Worm (Caenorhabditis elegans): ENCODE data around the gene Y45F10B.12.

DNA sequence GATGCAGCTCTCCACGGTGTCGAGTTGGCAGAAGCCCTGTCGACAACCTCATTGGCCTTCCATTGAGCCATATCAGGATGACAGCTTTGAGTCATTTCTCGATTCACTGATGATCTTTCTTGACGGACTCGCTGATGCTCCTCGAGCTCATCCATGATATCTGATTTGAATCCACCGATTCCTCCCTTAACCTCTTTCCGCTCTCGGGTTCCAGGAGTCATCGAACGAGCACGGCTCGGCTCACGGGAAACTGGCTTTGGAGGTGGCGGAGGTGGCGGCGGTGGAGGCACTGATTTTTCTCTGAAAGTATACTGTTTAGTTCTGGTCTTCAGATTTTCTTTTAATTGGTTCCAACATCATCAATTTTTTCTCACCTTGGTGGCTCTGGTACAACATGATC is 28.3 kb upstream of the Y45F10B.12 start:
- TF ChIP-seq tab-1 (GFP tag; IDR thresholded peaks at IDR 0.05) (no peak), ztf-23 (GFP tag; IDR thresholded peaks at IDR 0.05) (no peak), ref-1 (GFP tag; conservative IDR thresholded peaks at IDR 0.05) (no peak), flt-1 (GFP tag; IDR thresholded peaks at IDR 0.05) (no peak), cog-1 (tag; optimal IDR thresholded peaks at IDR 0.05) (no peak), med-1 (GFP tag; optimal IDR thresholded peaks at IDR 0.05; ENCODE audit: insufficient read depth) (no peak), T22C8.4 (GFP tag; IDR thresholded peaks at IDR 0.05) (no peak)
